Fruit fly (Drosophila melanogaster) whole organism, embryonic: ENCODE results near the gene Mvl.

ENCODE experiments used
- CG1024 ChIP-seq: fragments of 200-800 bp; sonication (Bioruptor generic); IDR thresholded peaks from 2 replicates; pipeline ENCODE4 v1.3.6; 2022; ENCODE audit warnings: missing biosample characterization, missing genetic modification characterization
- CG10321 ChIP-seq: fragments of 200-800 bp; sonication (Bioruptor generic); IDR thresholded peaks from 2 replicates; pipeline ENCODE4 v1.3.6; 2022; ENCODE audit warnings: missing biosample characterization, missing genetic modification characterization
- CG12155 ChIP-seq: fragments of 200-800 bp; sonication (Bioruptor generic); optimal IDR thresholded peaks from 3 replicates; lab custom pipeline; 2016; ENCODE audit warnings: missing biosample characterization, missing genetic modification characterization
- CG14050 ChIP-seq: fragments of 200-800 bp; sonication (Bioruptor generic); IDR thresholded peaks from 3 replicates; pipeline ENCODE4 v1.3.6; 2022; ENCODE audit warnings: missing biosample characterization, missing genetic modification characterization
- CG14965 ChIP-seq: fragments of 200-800 bp; sonication (Bioruptor generic); optimal IDR thresholded peaks from 2 replicates; lab custom pipeline; 2016; ENCODE audit warnings: missing biosample characterization, missing genetic modification characterization, borderline replicate concordance
- CG16779 ChIP-seq: fragments of 200-800 bp; sonication (Bioruptor generic); IDR thresholded peaks from 2 replicates; pipeline ENCODE4 v1.3.6; 2022; ENCODE audit warnings: missing biosample characterization, missing genetic modification characterization
- CG17186 ChIP-seq: fragments of 200-800 bp; sonication (Bioruptor generic); optimal IDR thresholded peaks from 3 replicates; lab custom pipeline; 2017; ENCODE audit warnings: missing biosample characterization, missing genetic modification reagents, missing genetic modification characterization
- CG17328 ChIP-seq: fragments of 200-800 bp; sonication (Bioruptor generic); IDR thresholded peaks from 2 replicates; pipeline ENCODE4 v1.3.6; 2022; ENCODE audit warnings: missing biosample characterization, missing genetic modification characterization
- CG2202 ChIP-seq: fragments of 200-800 bp; sonication (Bioruptor generic); optimal IDR thresholded peaks from 2 replicates; lab custom pipeline; 2018; ENCODE audit warnings: missing biosample characterization, mild to moderate bottlenecking, missing genetic modification characterization
- CG31441 ChIP-seq: fragments of 200-800 bp; sonication (Bioruptor generic); IDR thresholded peaks from 2 replicates; pipeline ENCODE4 v1.3.6; 2022; ENCODE audit warnings: missing biosample characterization, missing genetic modification characterization
- CG33557 ChIP-seq: fragments of 200-800 bp; sonication (Bioruptor generic); optimal IDR thresholded peaks from 2 replicates; lab custom pipeline; 2019; ENCODE audit warnings: missing biosample characterization, mild to moderate bottlenecking, missing genetic modification characterization, moderate library complexity
- CG4360 ChIP-seq: fragments of 200-800 bp; sonication (Bioruptor generic); IDR thresholded peaks from 2 replicates; pipeline ENCODE4 v1.3.6; 2022; ENCODE audit warnings: missing biosample characterization, missing genetic modification characterization
- CG5180 ChIP-seq: fragments of 200-800 bp; sonication (Bioruptor generic); optimal IDR thresholded peaks from 3 replicates; lab custom pipeline; 2017; ENCODE audit warnings: missing biosample characterization, missing genetic modification characterization, mild to moderate bottlenecking, moderate library complexity, missing genetic modification reagents
- CG5245 ChIP-seq: fragments of 200-800 bp; sonication (Bioruptor generic); optimal IDR thresholded peaks from 3 replicates; lab custom pipeline; 2016; ENCODE audit warnings: missing biosample characterization, missing genetic modification characterization
- CG6854 ChIP-seq: fragments of 200-800 bp; sonication (Bioruptor generic); optimal IDR thresholded peaks from 3 replicates; lab custom pipeline; 2017; ENCODE audit warnings: missing biosample characterization, mild to moderate bottlenecking, missing genetic modification characterization
- CG9437 ChIP-seq: fragments of 200-800 bp; sonication (Bioruptor generic); optimal IDR thresholded peaks from 2 replicates; lab custom pipeline; 2018; ENCODE audit warnings: missing biosample characterization, mild to moderate bottlenecking, missing genetic modification characterization
- Doc2 ChIP-seq: fragments of 200-800 bp; sonication (Bioruptor generic); IDR thresholded peaks from 2 replicates; pipeline ENCODE4 v1.3.6; 2022; ENCODE audit warnings: missing biosample characterization, missing genetic modification characterization
- ERR ChIP-seq: fragments of 200-800 bp; sonication (Bioruptor generic); optimal IDR thresholded peaks from 2 replicates; lab custom pipeline; 2016; ENCODE audit warnings: missing biosample characterization, missing genetic modification characterization
- H2.0 ChIP-seq: fragments of 200-800 bp; sonication (Bioruptor generic); IDR thresholded peaks from 2 replicates; pipeline ENCODE4 v1.3.6; 2022; ENCODE audit warnings: missing biosample characterization, missing genetic modification characterization
- HmgZ ChIP-seq: fragments of 200-800 bp; sonication (Bioruptor generic); optimal IDR thresholded peaks from 2 replicates; lab custom pipeline; 2018; ENCODE audit warnings: missing biosample characterization, mild to moderate bottlenecking, missing genetic modification characterization
- Hr39 ChIP-seq: fragments of >200 bp; optimal IDR thresholded peaks from 2 replicates; lab custom pipeline; 2017
- Med ChIP-seq: fragments of 200-800 bp; sonication (Bioruptor generic); peaks from one replicate; lab custom pipeline; 2016; ENCODE audit warnings: missing biosample characterization, missing genetic modification characterization, mild to moderate bottlenecking, inconsistent platforms, moderate library complexity
- Meics ChIP-seq: fragments of 200-800 bp; sonication (Bioruptor generic); optimal IDR thresholded peaks from 2 replicates; lab custom pipeline; 2017; ENCODE audit warnings: missing biosample characterization, mild to moderate bottlenecking, missing genetic modification characterization
- Pdp1 ChIP-seq, 2 experiments: fragments of 200-800 bp; sonication (Bioruptor generic); optimal IDR thresholded peaks; 3 replicates each; lab custom pipeline; 2016; ENCODE audit warnings: missing biosample characterization in 2 of 2, missing genetic modification characterization in 2 of 2, mild to moderate bottlenecking in 1 of 2, moderate library complexity in 1 of 2
- Poxn ChIP-seq: fragments of 200-800 bp; sonication (Bioruptor generic); IDR thresholded peaks from 2 replicates; pipeline ENCODE4 v1.3.6; 2022; ENCODE audit warnings: missing biosample characterization, missing genetic modification characterization
- Scr ChIP-seq: fragments of 200-800 bp; sonication (Bioruptor generic); IDR thresholded peaks from 2 replicates; pipeline ENCODE4 v1.3.6; 2022; ENCODE audit warnings: missing biosample characterization, missing genetic modification characterization; ENCODE audit not compliant: partially characterized antibody
- Sry-β ChIP-seq: fragments of 200-800 bp; sonication (Bioruptor generic); optimal IDR thresholded peaks from 2 replicates; lab custom pipeline; 2018; ENCODE audit warnings: missing biosample characterization, mild to moderate bottlenecking, missing genetic modification characterization, moderate library complexity
- Vsx1 ChIP-seq: fragments of 200-800 bp; sonication (Bioruptor generic); optimal IDR thresholded peaks from 2 replicates; lab custom pipeline; 2017; ENCODE audit warnings: missing biosample characterization, mild to moderate bottlenecking, missing genetic modification characterization, missing genetic modification reagents
- cato ChIP-seq: fragments of 200-800 bp; sonication (Bioruptor generic); optimal IDR thresholded peaks from 2 replicates; lab custom pipeline; 2016; ENCODE audit warnings: missing biosample characterization, missing genetic modification characterization, borderline replicate concordance
- caup ChIP-seq: fragments of 200-800 bp; sonication (Bioruptor generic); optimal IDR thresholded peaks from 3 replicates; lab custom pipeline; 2017; ENCODE audit warnings: missing biosample characterization, mild to moderate bottlenecking, missing genetic modification characterization, moderate library complexity; ENCODE audit not compliant: severe bottlenecking
- chinmo ChIP-seq: fragments of 200-800 bp; sonication (Bioruptor generic); IDR thresholded peaks from 4 replicates; pipeline ENCODE4 v1.3.6; 2022; ENCODE audit warnings: missing biosample characterization, missing genetic modification characterization; ENCODE audit not compliant: partially characterized antibody
- crol ChIP-seq: fragments of 200-800 bp; sonication (Bioruptor generic); IDR thresholded peaks from 2 replicates; pipeline ENCODE4 v1.3.6; 2022; ENCODE audit warnings: missing biosample characterization, missing genetic modification characterization
- cwo ChIP-seq: fragments of 200-800 bp; sonication (Bioruptor generic); optimal IDR thresholded peaks from 3 replicates; lab custom pipeline; 2017; ENCODE audit warnings: missing biosample characterization, missing genetic modification characterization, mild to moderate bottlenecking, moderate library complexity, missing genetic modification reagents
- gem ChIP-seq: fragments of 200-800 bp; sonication (Bioruptor generic); optimal IDR thresholded peaks from 2 replicates; lab custom pipeline; 2019; ENCODE audit warnings: missing biosample characterization, mild to moderate bottlenecking, missing genetic modification characterization, moderate library complexity
- gsb-n ChIP-seq: fragments of 200-800 bp; sonication (Bioruptor generic); optimal IDR thresholded peaks from 3 replicates; lab custom pipeline; 2018; ENCODE audit warnings: missing biosample characterization, mild to moderate bottlenecking, missing genetic modification characterization
- h ChIP-seq: fragments of >200 bp; optimal IDR thresholded peaks from 2 replicates; lab custom pipeline; 2017
- lab ChIP-seq: fragments of 200-800 bp; sonication (Bioruptor generic); optimal IDR thresholded peaks from 3 replicates; lab custom pipeline; 2017; ENCODE audit warnings: missing biosample characterization, missing genetic modification characterization, mild to moderate bottlenecking, moderate library complexity, missing genetic modification reagents
- nerfin-1 ChIP-seq: fragments of 200-800 bp; sonication (Bioruptor generic); optimal IDR thresholded peaks from 3 replicates; lab custom pipeline; 2019; ENCODE audit warnings: missing biosample characterization, mild to moderate bottlenecking, missing genetic modification characterization, moderate library complexity
- peb ChIP-seq: fragments of 200-800 bp; sonication (Bioruptor generic); IDR thresholded peaks from 2 replicates; pipeline ENCODE4 v1.3.6; 2022; ENCODE audit warnings: missing biosample characterization, missing genetic modification characterization
- rib ChIP-seq: fragments of 200-800 bp; sonication (Bioruptor generic); IDR thresholded peaks from 2 replicates; pipeline ENCODE4 v1.3.6; 2022; ENCODE audit warnings: missing biosample characterization, missing genetic modification characterization
- ro ChIP-seq: fragments of 200-800 bp; sonication (Bioruptor generic); IDR thresholded peaks from 2 replicates; pipeline ENCODE4 v1.3.6; 2022; ENCODE audit warnings: missing biosample characterization, missing genetic modification characterization
- run ChIP-seq: fragments of 200-800 bp; sonication (Bioruptor generic); optimal IDR thresholded peaks from 3 replicates; lab custom pipeline; 2018; ENCODE audit warnings: missing biosample characterization, mild to moderate bottlenecking, missing genetic modification characterization
- scrt ChIP-seq: fragments of 200-800 bp; sonication (Bioruptor generic); optimal IDR thresholded peaks from 2 replicates; lab custom pipeline; 2018; ENCODE audit warnings: missing biosample characterization, mild to moderate bottlenecking, missing genetic modification characterization, moderate library complexity
- sd ChIP-seq: fragments of 200-800 bp; sonication (Bioruptor generic); optimal IDR thresholded peaks from 3 replicates; lab custom pipeline; 2018; ENCODE audit warnings: missing biosample characterization, mild to moderate bottlenecking, missing genetic modification characterization, moderate library complexity
- sens ChIP-seq: fragments of 200-800 bp; sonication (Bioruptor generic); peaks from one replicate; lab custom pipeline; 2016; ENCODE audit warnings: missing biosample characterization, missing genetic modification characterization
- sens-2 ChIP-seq: fragments of 200-800 bp; sonication (Bioruptor generic); IDR thresholded peaks from 2 replicates; pipeline ENCODE4 v1.3.6; 2022; ENCODE audit warnings: missing biosample characterization, missing genetic modification characterization
- twi ChIP-seq: fragments of 200-800 bp; optimal IDR thresholded peaks from 2 replicates; lab custom pipeline; 2019; ENCODE audit warnings: missing biosample characterization, mild to moderate bottlenecking, missing genetic modification characterization, moderate library complexity
- vnd ChIP-seq: fragments of 200-800 bp; sonication (Bioruptor generic); IDR thresholded peaks from 3 replicates; pipeline ENCODE4 v1.3.6; 2022; ENCODE audit warnings: missing biosample characterization, missing genetic modification characterization; ENCODE audit not compliant: partially characterized antibody
- zf30C ChIP-seq: fragments of 200-800 bp; sonication (Bioruptor generic); optimal IDR thresholded peaks from 3 replicates; lab custom pipeline; 2018; ENCODE audit warnings: missing biosample characterization, mild to moderate bottlenecking, missing genetic modification characterization
- zfh2 ChIP-seq: fragments of 200-800 bp; sonication (Bioruptor generic); optimal IDR thresholded peaks from 2 replicates; lab custom pipeline; 2016; ENCODE audit warnings: missing biosample characterization, missing genetic modification characterization

Gene Mvl

DNA sequence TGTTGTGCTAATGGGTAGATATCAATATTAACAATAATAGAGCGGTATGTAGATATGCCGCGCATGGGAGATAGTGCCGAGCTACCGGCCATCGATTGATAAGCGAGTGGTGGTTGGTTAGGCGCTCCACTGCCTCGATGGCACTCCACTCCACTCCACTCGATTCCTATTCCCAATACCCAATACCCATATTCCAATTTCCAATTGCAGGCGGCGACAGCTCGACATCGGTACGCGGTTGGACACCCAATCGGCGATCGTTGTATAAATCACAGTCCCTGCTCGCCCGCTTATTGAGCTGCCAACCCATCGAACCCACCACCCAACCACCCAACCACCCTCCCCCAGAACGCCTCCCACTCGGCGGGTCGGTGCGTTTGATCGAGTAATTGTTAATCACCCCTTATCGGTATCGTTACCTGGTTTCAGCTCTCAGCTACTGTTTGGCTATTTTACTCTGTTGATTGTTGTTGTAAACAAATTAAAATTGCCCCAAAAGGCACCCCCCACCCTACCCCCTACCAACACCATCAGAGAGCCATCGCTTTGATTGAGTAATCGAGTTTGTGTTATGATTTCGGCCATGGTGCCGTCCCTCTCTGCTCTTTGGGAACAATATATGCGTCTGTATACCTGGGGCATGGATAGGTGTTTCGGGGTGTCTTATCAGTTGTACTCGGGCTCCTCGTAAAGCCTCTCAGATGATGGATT is 20.4 kb upstream of the Mvl start, which contains the start of gene HHEX (continued):
- TF ChIP-seq chinmo (0 out of 4 replicates have a peak, but pooled peaks have one; percentile 43), cato (GFP tag; lab: Kevin White, UChicago) (no peak), CG5245 (GFP tag; lab: Kevin White, UChicago) (no peak), CG10321 (GFP tag; lab: Robert Waterston, UW) (peak; percentile 62), Vsx1 (GFP tag; lab: Kevin White, UChicago) (peak; percentile 95), zfh2 (GFP tag; lab: Kevin White, UChicago) (no peak), ERR (GFP tag; lab: Kevin White, UChicago) (no peak), scrt (GFP tag; lab: Kevin White, UChicago) (no peak), CG33557 (GFP tag; lab: Kevin White, UChicago) (no peak), Sry-β (GFP tag; lab: Kevin White, UChicago) (no peak), CG16779 (no peak), peb (GFP tag; lab: Robert Waterston, UW) (no peak), zf30C (GFP tag; lab: Kevin White, UChicago) (no peak), CG4360 (GFP tag; lab: Robert Waterston, UW) (peak; percentile 34; the same call in 1 of the 2 replicates), CG17328 (GFP tag; lab: Robert Waterston, UW) (no peak), CG14050 (GFP tag; lab: Robert Waterston, UW) (no peak), CG5180 (peak; percentile 66), CG1024 (no peak), rib (GFP tag; lab: Robert Waterston, UW) (0 out of 2 replicates have a peak, but pooled peaks have one; percentile 10), h (lab: Kevin White, UChicago) (no peak), Doc2 (GFP tag; lab: Robert Waterston, UW) (no peak), HmgZ (tag; lab: Kevin White, UChicago) (peak; percentile 49), caup (GFP tag; lab: Kevin White, UChicago) (peak; percentile 16), ro (GFP tag; lab: Robert Waterston, UW) (no peak), Meics (no peak), cwo (GFP tag; lab: Kevin White, UChicago) (peak; percentile 12), twi (tag; lab: Kevin White, UChicago) (no peak), Scr (no peak), CG2202 (tag; lab: Kevin White, UChicago) (no peak)

DNA sequence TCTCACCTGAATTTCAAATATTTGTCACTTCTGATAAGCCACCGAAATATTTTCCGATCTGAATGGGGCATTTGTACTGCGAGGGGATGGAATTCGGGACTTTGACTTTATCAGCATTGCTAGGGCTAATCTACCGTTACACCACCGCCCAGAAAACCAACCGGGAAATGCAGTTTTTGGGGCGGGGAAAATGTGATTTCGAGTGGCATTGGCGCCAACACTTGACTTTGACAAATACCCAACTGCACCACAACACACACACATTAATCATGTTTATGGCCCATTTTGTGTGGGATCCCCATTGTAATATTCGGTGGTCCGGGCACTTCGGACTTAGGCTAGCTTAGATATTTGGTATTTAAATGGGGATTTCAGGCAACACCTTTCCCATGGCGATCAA is 18.4 kb upstream of the Mvl start:
- TF ChIP-seq nerfin-1 (tag; lab: Kevin White, UChicago) (no peak), CG31441 (no peak), CG17186 (GFP tag; lab: Kevin White, UChicago) (no peak), Med (GFP tag; lab: Kevin White, UChicago) (peak; percentile 43), run (tag; lab: Kevin White, UChicago) (no peak), sd (tag; lab: Kevin White, UChicago) (peak; percentile 60), H2.0 (GFP tag; lab: Robert Waterston, UW) (no peak), vnd (peak; percentile 56), sens-2 (GFP tag; lab: Robert Waterston, UW) (peak; percentile 45; the same call in 1 of the 2 replicates), sens (GFP tag; lab: Kevin White, UChicago) (peak; percentile 40), lab (GFP tag; lab: Kevin White, UChicago) (peak; percentile 32), CG14050 (GFP tag; lab: Robert Waterston, UW) (no peak), CG6854 (GFP tag; lab: Kevin White, UChicago) (no peak), gsb-n (tag; lab: Kevin White, UChicago) (no peak), CG14965 (no peak), crol (GFP tag; lab: Robert Waterston, UW) (0 out of 2 replicates have a peak, but pooled peaks have one; percentile 21), Hr39 (lab: Kevin White, UChicago) (no peak), CG33557 (GFP tag; lab: Kevin White, UChicago) (no peak), Pdp1 (GFP tag; optimal IDR thresholded peaks at IDR 0.05; lab: Kevin White, UChicago) (peak in 1 of 2 experiments; percentile 47), CG9437 (GFP tag; lab: Kevin White, UChicago) (no peak), Poxn (GFP tag; lab: Robert Waterston, UW) (no peak), gem (tag; lab: Kevin White, UChicago) (no peak), CG12155 (no peak)
